Fruit fly (Drosophila melanogaster): Measurements from ENCODE around the gene Es2.

DNA sequence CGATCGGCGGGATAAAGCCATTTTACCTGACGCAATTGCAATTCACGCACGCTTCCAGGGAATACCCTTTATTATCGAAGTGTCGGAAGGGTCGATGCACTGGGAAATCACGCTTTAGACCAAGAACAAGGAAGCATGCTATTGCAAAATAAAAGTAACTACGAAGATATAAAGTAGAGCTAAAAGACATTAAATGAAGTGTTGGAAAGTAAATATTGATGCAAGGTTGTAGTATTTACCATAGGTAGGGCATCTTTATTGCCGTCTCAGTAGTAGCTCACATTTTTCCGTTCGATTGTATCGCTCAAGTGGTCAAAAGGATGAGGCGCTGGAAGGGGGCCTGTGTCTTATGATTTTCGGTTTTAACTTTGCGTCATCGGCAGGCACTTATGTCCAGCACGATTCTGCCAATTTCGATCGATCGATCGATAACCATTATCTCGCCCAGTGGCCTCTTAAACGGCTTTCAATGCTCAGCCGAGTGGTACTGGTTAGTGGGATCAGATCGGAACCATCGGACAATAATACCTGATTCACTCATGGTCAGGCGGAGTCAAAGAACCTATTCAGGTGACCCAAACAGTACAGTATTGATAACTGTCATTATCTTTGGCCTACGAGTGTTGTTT lies 36.4 kb downstream of the Es2 start:
- TF ChIP-seq psq (optimal IDR thresholded peaks at IDR 0.05), result no peak
- no peak for TF ChIP-seq h (optimal IDR thresholded peaks at IDR 0.05)
- TF ChIP-seq Myc (optimal IDR thresholded peaks at IDR 0.05), result no peak
- no peak for TF ChIP-seq Sin3A (optimal IDR thresholded peaks at IDR 0.05)
